Worm (Caenorhabditis elegans) whole organism, L2 larva: Measurements from ENCODE around the gene C27B7.2.

ENCODE experiments used
- F13H6.1 ChIP-seq: sonication (generic microtip); optimal IDR thresholded peaks from 2 replicates; lab custom pipeline; 2016; ENCODE audit warnings: missing genetic modification characterization, missing compliant biosample characterization
- Y55F3AM.14 ChIP-seq: fragments of 200-800 bp; sonication (Bioruptor generic); optimal IDR thresholded peaks from 2 replicates; lab custom pipeline; 2018; ENCODE audit warnings: mild to moderate bottlenecking, missing genetic modification characterization, missing compliant biosample characterization
- ZK546.5 ChIP-seq: sonication (generic microtip); optimal IDR thresholded peaks from 2 replicates; lab custom pipeline; 2017; ENCODE audit warnings: missing biosample characterization, missing genetic modification characterization
- alr-1 ChIP-seq: fragments of 150-350 bp; optimal IDR thresholded peaks from 2 replicates; lab custom pipeline; 2014; ENCODE audit warnings: missing biosample characterization, missing genetic modification characterization
- aly-2 ChIP-seq: fragments of 150-350 bp; optimal IDR thresholded peaks from 2 replicates; lab custom pipeline; 2014; ENCODE audit warnings: missing biosample characterization, missing genetic modification characterization
- blmp-1 ChIP-seq: sonication (generic microtip); optimal IDR thresholded peaks from 2 replicates; lab custom pipeline; 2017; ENCODE audit warnings: missing genetic modification characterization, mild to moderate bottlenecking, missing compliant biosample characterization, antibody characterized with exemption, moderate library complexity; ENCODE audit not compliant: insufficient read depth
- ceh-16 ChIP-seq: fragments of 150-350 bp; optimal IDR thresholded peaks from 2 replicates; lab custom pipeline; 2014; ENCODE audit warnings: missing biosample characterization, missing genetic modification characterization
- crh-2 ChIP-seq: sonication (generic microtip); optimal IDR thresholded peaks from 2 replicates; lab custom pipeline; 2017; ENCODE audit warnings: missing biosample characterization, missing genetic modification characterization
- dmd-4 ChIP-seq: sonication (generic microtip); optimal IDR thresholded peaks from 2 replicates; lab custom pipeline; 2017; ENCODE audit warnings: missing biosample characterization, missing genetic modification characterization
- egl-27 ChIP-seq: sonication (generic microtip); optimal IDR thresholded peaks from 3 replicates; lab custom pipeline; 2017; ENCODE audit warnings: missing biosample characterization, missing genetic modification reagents, missing genetic modification characterization
- elt-3 ChIP-seq: sonication (generic microtip); optimal IDR thresholded peaks from 2 replicates; lab custom pipeline; 2017; ENCODE audit warnings: missing biosample characterization, missing genetic modification characterization
- fos-1 ChIP-seq: fragments of 150-350 bp; optimal IDR thresholded peaks from 2 replicates; lab custom pipeline; 2014; ENCODE audit warnings: missing biosample characterization, missing genetic modification characterization
- gmeb-1 ChIP-seq: fragments of 150-350 bp; optimal IDR thresholded peaks from 2 replicates; lab custom pipeline; 2014; ENCODE audit warnings: missing biosample characterization, missing genetic modification characterization
- lin-11 ChIP-seq: fragments of 150-350 bp; sonication (generic microtip); optimal IDR thresholded peaks from 2 replicates; lab custom pipeline; 2014; ENCODE audit warnings: missing biosample characterization, missing genetic modification characterization, inconsistent platforms, mixed read lengths
- lin-13 ChIP-seq: fragments of 150-350 bp; optimal IDR thresholded peaks from 2 replicates; lab custom pipeline; 2014; ENCODE audit warnings: missing biosample characterization, missing genetic modification reagents, missing genetic modification characterization
- mab-5 ChIP-seq: fragments of 150-350 bp; optimal IDR thresholded peaks from 2 replicates; lab custom pipeline; 2014; ENCODE audit warnings: missing biosample characterization, missing genetic modification characterization
- mbf-1 ChIP-seq: sonication (generic microtip); optimal IDR thresholded peaks from 2 replicates; lab custom pipeline; 2017; ENCODE audit warnings: missing biosample characterization, missing genetic modification characterization
- mdl-1 ChIP-seq, 2 experiments: fragments of 150-350 bp in 1 of 2; sonication (generic microtip) in 1 of 2; optimal IDR thresholded peaks; 2 replicates each; lab custom pipeline; 2017; ENCODE audit warnings: missing biosample characterization in 2 of 2, missing genetic modification characterization in 2 of 2
- nhr-10 ChIP-seq: sonication (generic microtip); optimal IDR thresholded peaks from 2 replicates; lab custom pipeline; 2017; ENCODE audit warnings: missing biosample characterization, missing genetic modification characterization
- nhr-11 ChIP-seq: fragments of 150-350 bp; optimal IDR thresholded peaks from 2 replicates; lab custom pipeline; 2014; ENCODE audit warnings: missing biosample characterization, missing genetic modification characterization
- nhr-12 ChIP-seq: fragments of 150-350 bp; optimal IDR thresholded peaks from 2 replicates; lab custom pipeline; 2014; ENCODE audit warnings: missing biosample characterization, missing genetic modification characterization
- nhr-129 ChIP-seq: fragments of 150-350 bp; optimal IDR thresholded peaks from 2 replicates; lab custom pipeline; 2014; ENCODE audit warnings: missing biosample characterization, missing genetic modification characterization
- nhr-23 ChIP-seq: fragments of 150-350 bp; optimal IDR thresholded peaks from 2 replicates; lab custom pipeline; 2014; ENCODE audit warnings: missing biosample characterization, missing genetic modification reagents, missing genetic modification characterization
- nhr-237 ChIP-seq: fragments of 150-350 bp; optimal IDR thresholded peaks from 2 replicates; lab custom pipeline; 2014; ENCODE audit warnings: missing biosample characterization, missing genetic modification characterization
- nhr-25 ChIP-seq: fragments of 150-350 bp; sonication (generic microtip); optimal IDR thresholded peaks from 3 replicates; lab custom pipeline; 2014; ENCODE audit warnings: missing biosample characterization, missing genetic modification characterization
- nhr-77 ChIP-seq: fragments of 150-350 bp; optimal IDR thresholded peaks from 2 replicates; lab custom pipeline; 2014; ENCODE audit warnings: missing biosample characterization, missing genetic modification characterization
- peb-1 ChIP-seq: fragments of 150-350 bp; optimal IDR thresholded peaks from 2 replicates; lab custom pipeline; 2014; ENCODE audit warnings: missing biosample characterization, missing genetic modification characterization
- sem-4 ChIP-seq: fragments of 150-350 bp; optimal IDR thresholded peaks from 2 replicates; lab custom pipeline; 2014; ENCODE audit warnings: missing biosample characterization, missing genetic modification reagents, missing genetic modification characterization
- skn-1 ChIP-seq: sonication (generic microtip); optimal IDR thresholded peaks from 2 replicates; lab custom pipeline; 2017; ENCODE audit warnings: missing biosample characterization, missing genetic modification characterization
- sma-3 ChIP-seq: sonication (generic microtip); optimal IDR thresholded peaks from 2 replicates; lab custom pipeline; 2016; ENCODE audit warnings: missing genetic modification reagents, missing genetic modification characterization, missing compliant biosample characterization
- sma-9 ChIP-seq, 2 experiments: fragments of 150-350 bp in 1 of 2; sonication (generic microtip) in 1 of 2; optimal IDR thresholded peaks; 2 replicates each; lab custom pipeline; 2014 to 2016; ENCODE audit warnings: missing genetic modification characterization in 2 of 2, mild to moderate bottlenecking in 1 of 2, missing biosample characterization in 1 of 2, missing compliant biosample characterization in 1 of 2, missing genetic modification reagents in 1 of 2, moderate library complexity in 1 of 2
- unc-39 ChIP-seq: fragments of 150-350 bp; optimal IDR thresholded peaks from 2 replicates; lab custom pipeline; 2014; ENCODE audit warnings: missing biosample characterization, missing genetic modification characterization
- unc-55 ChIP-seq: fragments of 150-350 bp; sonication (generic microtip); optimal IDR thresholded peaks from 3 replicates; lab custom pipeline; 2014; ENCODE audit warnings: missing biosample characterization, missing genetic modification reagents, missing genetic modification characterization
- unc-62 ChIP-seq: fragments of 150-350 bp; optimal IDR thresholded peaks from 2 replicates; lab custom pipeline; 2014; ENCODE audit warnings: missing biosample characterization, missing genetic modification reagents, missing genetic modification characterization
- zag-1 ChIP-seq: fragments of 150-350 bp; optimal IDR thresholded peaks from 2 replicates; lab custom pipeline; 2014; ENCODE audit warnings: missing biosample characterization, missing genetic modification characterization
- ztf-11 ChIP-seq: sonication (generic microtip); optimal IDR thresholded peaks from 2 replicates; lab custom pipeline; 2017; ENCODE audit warnings: missing biosample characterization, missing genetic modification characterization
- ztf-4 ChIP-seq: fragments of 150-350 bp; optimal IDR thresholded peaks from 2 replicates; lab custom pipeline; 2014; ENCODE audit warnings: missing biosample characterization, missing genetic modification characterization

Gene C27B7.2

DNA sequence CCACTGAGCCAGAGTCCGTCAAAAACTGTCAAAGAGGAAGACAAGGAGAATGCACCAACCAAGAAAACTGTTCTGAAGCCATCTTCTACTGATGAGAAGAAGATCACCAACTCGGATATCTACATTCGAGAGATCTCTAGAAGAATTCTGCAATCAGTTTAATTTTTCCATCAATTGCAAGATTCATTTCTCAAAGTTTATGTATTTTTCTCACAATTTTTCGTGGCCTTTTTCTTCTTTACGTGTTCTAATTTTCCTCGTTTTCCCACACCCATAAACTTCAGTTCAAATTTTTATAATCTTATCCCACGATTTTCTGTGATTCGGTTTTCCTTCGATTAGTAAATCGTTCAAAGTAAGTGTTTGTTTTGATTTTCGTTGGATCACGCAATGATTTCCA lies 18.8 kb upstream of the C27B7.2 start, which contains the start of gene hdl-2:
Gene hdl-2, plus strand, starts transcription at position 301 of the 400 bp plus-strand sequence.
- TF ChIP-seq peb-1 (tag; lab: Kevin White, UChicago) = no peak
- no peak for TF ChIP-seq sma-9 (GFP tag; optimal IDR thresholded peaks at IDR 0.05; lab: Kevin White, UChicago)
- no peak for TF ChIP-seq sma-9 (tag; optimal IDR thresholded peaks at IDR 0.05; lab: Kevin White, UChicago)
- TF ChIP-seq lin-13 (GFP tag; lab: Kevin White, UChicago) = no peak
- TF ChIP-seq nhr-237 (tag; lab: Kevin White, UChicago) = no peak
- TF ChIP-seq sem-4 (tag; lab: Kevin White, UChicago) = no peak
- TF ChIP-seq ztf-4 (tag; lab: Kevin White, UChicago) = no peak

ce11 chrIV:8879810-8880209 lies 12.8 kb upstream of the C27B7.2 start, which contains the start of gene npax-4:
Gene npax-4 (minus strand): TSS chrIV:8879910.
- no peak for TF ChIP-seq crh-2 (tag; lab: Kevin White, UChicago)
- no peak for TF ChIP-seq unc-55 (GFP tag; lab: Kevin White, UChicago)
- TF ChIP-seq sma-3 (GFP tag; lab: Kevin White, UChicago) = no peak
- TF ChIP-seq Y55F3AM.14 (GFP tag; lab: Kevin White, UChicago) = no peak
- no peak for TF ChIP-seq zag-1 (tag; lab: Kevin White, UChicago)
- TF ChIP-seq ztf-11 = no peak
- TF ChIP-seq peb-1 (tag; lab: Kevin White, UChicago) = no peak
- no peak for TF ChIP-seq nhr-10
- no peak for TF ChIP-seq dmd-4 (tag; lab: Kevin White, UChicago)
- TF ChIP-seq gmeb-1 (tag; lab: Kevin White, UChicago) = no peak
- no peak for TF ChIP-seq mbf-1
- no peak for TF ChIP-seq nhr-77 (tag; lab: Kevin White, UChicago)
- no peak for TF ChIP-seq nhr-237 (tag; lab: Kevin White, UChicago)
- no peak for TF ChIP-seq aly-2 (tag; lab: Kevin White, UChicago)
- TF ChIP-seq ztf-4 (tag; lab: Kevin White, UChicago) = no peak
- TF ChIP-seq fos-1 (tag; lab: Kevin White, UChicago) = no peak
- no peak for TF ChIP-seq nhr-12 (tag; lab: Kevin White, UChicago)

DNA sequence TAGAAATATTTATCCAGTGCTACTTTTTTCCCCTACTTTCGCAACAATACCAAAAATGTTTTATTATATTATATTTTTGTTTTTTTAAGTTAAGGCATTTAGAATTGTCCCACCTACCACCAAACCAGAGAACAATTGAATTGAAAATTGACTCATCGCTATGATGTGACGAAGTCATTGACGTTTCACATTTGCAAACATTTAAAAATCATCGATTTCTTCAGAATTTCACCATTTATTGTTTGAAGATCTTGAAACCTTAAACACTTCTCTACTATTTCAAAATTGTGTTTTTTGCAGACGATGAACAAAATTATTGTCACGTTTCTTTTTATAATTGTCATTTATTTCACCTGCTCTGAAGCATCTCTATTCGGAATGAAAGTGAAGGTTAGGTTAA lies 11.5 kb upstream of the C27B7.2 start, which contains the start of gene C09G9.8:
Gene C09G9.8, plus strand, starts transcription at position 301 of the 400 bp plus-strand sequence.
- no peak for TF ChIP-seq elt-3
- TF ChIP-seq egl-27 = no peak
- TF ChIP-seq sma-3 (GFP tag; lab: Kevin White, UChicago) = no peak
- no peak for TF ChIP-seq unc-39
- no peak for TF ChIP-seq nhr-129 (tag; lab: Kevin White, UChicago)
- no peak for TF ChIP-seq ceh-16

DNA sequence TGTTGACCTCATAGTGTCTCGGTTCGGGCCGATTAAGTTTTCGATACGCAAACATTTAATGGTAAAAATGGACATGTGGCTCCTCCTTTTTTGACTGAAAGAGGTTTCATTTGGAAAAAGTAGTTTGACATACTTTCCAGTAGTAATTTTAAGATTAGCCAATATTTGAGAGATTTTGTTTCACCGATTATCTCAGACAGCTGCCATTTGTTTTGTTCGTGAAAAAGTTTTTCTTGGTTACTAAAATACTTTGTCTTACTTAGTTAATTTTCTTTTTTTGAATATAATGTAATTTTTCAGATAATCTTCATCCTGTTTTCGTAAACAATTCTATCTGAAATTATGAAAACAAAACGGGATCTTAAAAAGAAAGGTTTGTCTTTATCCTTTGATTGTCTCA lies 6.4 kb upstream of the C27B7.2 start, which contains the start of gene C09G9.5:
Gene C09G9.5, plus strand, starts transcription at position 301 of the 400 bp plus-strand sequence.
- TF ChIP-seq gmeb-1 (tag; lab: Kevin White, UChicago) (no peak), nhr-129 (tag; lab: Kevin White, UChicago) (no peak), ztf-4 (tag; lab: Kevin White, UChicago) (no peak), nhr-23 (no peak), lin-11 (tag; lab: Kevin White, UChicago) (no peak), sma-9 (GFP tag; optimal IDR thresholded peaks at IDR 0.05; lab: Kevin White, UChicago) (no peak), sma-9 (tag; optimal IDR thresholded peaks at IDR 0.05; lab: Kevin White, UChicago) (no peak), F13H6.1 (no peak), alr-1 (no peak), unc-55 (GFP tag; lab: Kevin White, UChicago) (no peak)
- TF ChIP-seq, all 48 proteins: peak for 0

- TF ChIP-seq ceh-16 (no peak), nhr-23 (no peak)
Observed at ce11 chrIV:8888525-8889026, 4.1 kb upstream of the C27B7.2 start, which contains the start of gene oma-1. Gene oma-1 (plus strand): TSS chrIV:8888976.

DNA sequence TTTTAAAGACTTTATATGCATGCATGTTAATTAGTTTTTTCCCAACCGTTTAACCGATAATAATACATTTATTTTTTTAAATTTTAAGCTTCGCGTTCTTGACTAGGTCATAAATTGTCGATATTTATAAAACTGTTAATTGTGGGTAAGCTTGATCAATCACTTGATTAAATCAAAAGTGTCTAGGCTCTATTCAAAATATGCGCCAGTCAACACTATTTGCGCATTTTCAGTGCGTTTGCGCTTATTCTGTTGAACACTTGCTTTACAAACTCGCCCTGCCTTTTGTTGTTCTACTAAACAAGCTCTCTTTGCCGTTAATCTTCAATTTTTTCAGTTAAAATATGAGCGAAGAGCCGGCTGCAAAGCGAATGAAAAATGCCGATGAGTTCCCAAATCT lies 1.5 kb upstream of the C27B7.2 start, which contains the start of gene spr-2:
Gene spr-2, plus strand, starts transcription at position 332 of the 400 bp plus-strand sequence.
- TF ChIP-seq Y55F3AM.14 (GFP tag; lab: Kevin White, UChicago) (no peak), elt-3 (no peak), mbf-1 (no peak), fos-1 (tag; lab: Kevin White, UChicago) (peak; percentile 40), aly-2 (tag; lab: Kevin White, UChicago) (no peak), mab-5 (tag; lab: Kevin White, UChicago) (peak; percentile 20), skn-1 (tag; lab: Kevin White, UChicago) (no peak), lin-13 (GFP tag; lab: Kevin White, UChicago) (peak; percentile 72), alr-1 (no peak), ZK546.5 (tag; lab: Kevin White, UChicago) (no peak), nhr-11 (tag; lab: Kevin White, UChicago) (no peak), zag-1 (tag; lab: Kevin White, UChicago) (no peak), nhr-12 (tag; lab: Kevin White, UChicago) (no peak), blmp-1 (tag; lab: Kevin White, UChicago) (no peak), lin-11 (tag; lab: Kevin White, UChicago) (peak; percentile 38), unc-62 (GFP tag; lab: Kevin White, UChicago) (no peak), ztf-4 (tag; lab: Kevin White, UChicago) (peak; percentile 4), gmeb-1 (tag; lab: Kevin White, UChicago) (peak; percentile 89), unc-55 (GFP tag; lab: Kevin White, UChicago) (peak; percentile 90), nhr-10 (peak; percentile 32), nhr-25 (tag; lab: Kevin White, UChicago) (peak; percentile 71), peb-1 (tag; lab: Kevin White, UChicago) (no peak), dmd-4 (tag; lab: Kevin White, UChicago) (no peak), sem-4 (tag; lab: Kevin White, UChicago) (peak; percentile 56), sma-9 (GFP tag; optimal IDR thresholded peaks at IDR 0.05; lab: Kevin White, UChicago) (peak; percentile 75), sma-9 (tag; optimal IDR thresholded peaks at IDR 0.05; lab: Kevin White, UChicago) (no peak), mdl-1 (tag; optimal IDR thresholded peaks at IDR 0.05; lab: Kevin White, UChicago) (no peak), F13H6.1 (peak; percentile 67)
